Worm (Caenorhabditis elegans) whole organism, L3 larva: ENCODE results near the gene F42F12.14.

ENCODE experiments used
- R02D3.7 ChIP-seq: fragments of 150-350 bp; optimal IDR thresholded peaks from 2 replicates; lab custom pipeline; 2014; ENCODE audit warnings: missing biosample characterization, missing genetic modification characterization
- ZK546.5 ChIP-seq: sonication (generic microtip); optimal IDR thresholded peaks from 2 replicates; lab custom pipeline; 2017; ENCODE audit warnings: missing biosample characterization, missing genetic modification characterization
- ama-1 ChIP-seq: fragments of 150-350 bp; optimal IDR thresholded peaks from 2 replicates; lab custom pipeline; 2018
- ceh-16 ChIP-seq: sonication (generic microtip); optimal IDR thresholded peaks from 2 replicates; lab custom pipeline; 2017; ENCODE audit warnings: missing biosample characterization, missing genetic modification characterization
- ceh-28 ChIP-seq: fragments of 150-350 bp; optimal IDR thresholded peaks from 2 replicates; lab custom pipeline; 2014; ENCODE audit warnings: missing biosample characterization, missing genetic modification reagents, missing genetic modification characterization
- ceh-82 ChIP-seq: fragments of 150-350 bp; optimal IDR thresholded peaks from 2 replicates; lab custom pipeline; 2014; ENCODE audit warnings: missing biosample characterization, missing genetic modification characterization
- ceh-9 ChIP-seq: sonication (generic microtip); optimal IDR thresholded peaks from 2 replicates; lab custom pipeline; 2018; ENCODE audit warnings: missing biosample characterization, missing genetic modification characterization
- daf-12 ChIP-seq: fragments of 150-350 bp; optimal IDR thresholded peaks from 2 replicates; lab custom pipeline; 2014; ENCODE audit warnings: missing biosample characterization, missing genetic modification reagents, missing genetic modification characterization
- egl-5 ChIP-seq: fragments of 150-350 bp; optimal IDR thresholded peaks from 2 replicates; lab custom pipeline; 2017; ENCODE audit warnings: missing biosample characterization, missing genetic modification reagents, missing genetic modification characterization, inconsistent platforms
- elt-1 ChIP-seq: fragments of 150-350 bp; optimal IDR thresholded peaks from 2 replicates; lab custom pipeline; 2014; ENCODE audit warnings: missing biosample characterization, missing genetic modification characterization
- elt-2 ChIP-seq: sonication (generic microtip); optimal IDR thresholded peaks from 2 replicates; lab custom pipeline; 2016; ENCODE audit warnings: missing genetic modification reagents, mild to moderate bottlenecking, missing genetic modification characterization, missing compliant biosample characterization
- elt-3 ChIP-seq, 3 experiments: fragments of 150-350 bp in 1 of 3; sonication (generic microtip) in 2 of 3; optimal IDR thresholded peaks; 2 replicates in 2 of 3; 4 replicates in 1 of 3; lab custom pipeline; 2014 to 2017; ENCODE audit warnings: missing biosample characterization in 3 of 3, missing genetic modification characterization in 3 of 3
- eor-1 ChIP-seq, 2 experiments: fragments of 150-350 bp; optimal IDR thresholded peaks; 2 replicates each; lab custom pipeline; 2014 to 2018; ENCODE audit warnings: missing biosample characterization in 2 of 2, missing genetic modification characterization in 2 of 2
- fkh-2 ChIP-seq: fragments of 150-350 bp; optimal IDR thresholded peaks from 2 replicates; lab custom pipeline; 2014; ENCODE audit warnings: missing biosample characterization, missing genetic modification reagents, missing genetic modification characterization
- fos-1 ChIP-seq: fragments of 150-350 bp; optimal IDR thresholded peaks from 2 replicates; lab custom pipeline; 2014; ENCODE audit warnings: missing biosample characterization, missing genetic modification characterization
- hmg-11 ChIP-seq: sonication (generic microtip); optimal IDR thresholded peaks from 2 replicates; lab custom pipeline; 2016; ENCODE audit warnings: missing genetic modification characterization, missing compliant biosample characterization
- jun-1 ChIP-seq: fragments of 150-350 bp; optimal IDR thresholded peaks from 2 replicates; lab custom pipeline; 2014; ENCODE audit warnings: missing biosample characterization, missing genetic modification reagents, missing genetic modification characterization
- lin-15B ChIP-seq: fragments of 150-350 bp; optimal IDR thresholded peaks from 2 replicates; lab custom pipeline; 2014; ENCODE audit warnings: missing biosample characterization, missing genetic modification characterization
- lin-39 ChIP-seq: fragments of 150-350 bp; optimal IDR thresholded peaks from 2 replicates; lab custom pipeline; 2018; ENCODE audit warnings: missing biosample characterization, missing genetic modification reagents, missing genetic modification characterization
- lsy-12 ChIP-seq: sonication (generic microtip); optimal IDR thresholded peaks from 2 replicates; lab custom pipeline; 2016; ENCODE audit warnings: mild to moderate bottlenecking, missing genetic modification characterization, missing compliant biosample characterization
- mml-1 ChIP-seq: fragments of 150-350 bp; sonication (generic microtip); optimal IDR thresholded peaks from 3 replicates; lab custom pipeline; 2014; ENCODE audit warnings: missing biosample characterization, missing genetic modification characterization
- nfya-1 ChIP-seq: sonication (generic microtip); optimal IDR thresholded peaks from 2 replicates; lab custom pipeline; 2017; ENCODE audit warnings: missing genetic modification characterization, mild to moderate bottlenecking, missing compliant biosample characterization, antibody characterized with exemption, moderate library complexity; ENCODE audit not compliant: insufficient read depth
- nhr-12 ChIP-seq: fragments of 150-350 bp; optimal IDR thresholded peaks from 2 replicates; lab custom pipeline; 2014; ENCODE audit warnings: missing biosample characterization, missing genetic modification characterization
- nhr-25 ChIP-seq: sonication (generic microtip); optimal IDR thresholded peaks from 2 replicates; lab custom pipeline; 2017; ENCODE audit warnings: missing biosample characterization, missing genetic modification characterization
- nhr-28 ChIP-seq: fragments of 150-350 bp; optimal IDR thresholded peaks from 2 replicates; lab custom pipeline; 2014; ENCODE audit warnings: missing biosample characterization, missing genetic modification characterization
- nhr-43 ChIP-seq: sonication (generic microtip); optimal IDR thresholded peaks from 2 replicates; lab custom pipeline; 2016; ENCODE audit warnings: mild to moderate bottlenecking, missing genetic modification characterization, missing compliant biosample characterization; ENCODE audit not compliant: poor library complexity, severe bottlenecking
- nhr-67 ChIP-seq: fragments of 150-350 bp; optimal IDR thresholded peaks from 2 replicates; lab custom pipeline; 2014; ENCODE audit warnings: missing biosample characterization, missing genetic modification characterization
- nhr-76 ChIP-seq: fragments of 150-350 bp; sonication (generic microtip); optimal IDR thresholded peaks from 5 replicates; lab custom pipeline; 2014; ENCODE audit warnings: missing biosample characterization, missing genetic modification characterization
- nhr-77 ChIP-seq: fragments of 150-350 bp; optimal IDR thresholded peaks from 2 replicates; lab custom pipeline; 2014; ENCODE audit warnings: missing biosample characterization, missing genetic modification characterization
- pha-4 ChIP-seq: fragments of 150-350 bp; optimal IDR thresholded peaks from 2 replicates; lab custom pipeline; 2014; ENCODE audit warnings: missing biosample characterization, missing genetic modification reagents, missing genetic modification characterization
- sea-2 ChIP-seq: fragments of 150-350 bp; sonication (generic microtip); optimal IDR thresholded peaks from 4 replicates; lab custom pipeline; 2014; ENCODE audit warnings: missing biosample characterization, missing genetic modification reagents, missing genetic modification characterization
- snpc-4 ChIP-seq: fragments of 150-350 bp; optimal IDR thresholded peaks from 2 replicates; lab custom pipeline; 2014; ENCODE audit warnings: missing biosample characterization, missing genetic modification characterization
- tbx-2 ChIP-seq: sonication (generic microtip); optimal IDR thresholded peaks from 2 replicates; lab custom pipeline; 2016; ENCODE audit warnings: mild to moderate bottlenecking, missing genetic modification characterization, missing compliant biosample characterization
- unc-39 ChIP-seq: sonication (generic microtip); optimal IDR thresholded peaks from 4 replicates; lab custom pipeline; 2017; ENCODE audit warnings: missing biosample characterization, missing genetic modification characterization
- unc-62 ChIP-seq: fragments of 150-350 bp; sonication (generic microtip); optimal IDR thresholded peaks from 4 replicates; lab custom pipeline; 2014; ENCODE audit warnings: missing biosample characterization, missing genetic modification reagents, missing genetic modification characterization
- zag-1 ChIP-seq: fragments of 150-350 bp; optimal IDR thresholded peaks from 2 replicates; lab custom pipeline; 2014; ENCODE audit warnings: missing biosample characterization, missing genetic modification characterization
- ztf-11 ChIP-seq: fragments of 150-350 bp; optimal IDR thresholded peaks from 2 replicates; lab custom pipeline; 2014; ENCODE audit warnings: missing biosample characterization, missing genetic modification characterization
- ztf-4 ChIP-seq: fragments of 150-350 bp; optimal IDR thresholded peaks from 2 replicates; lab custom pipeline; 2014; ENCODE audit warnings: missing biosample characterization, missing genetic modification characterization

The F42F12.14 gene

DNA sequence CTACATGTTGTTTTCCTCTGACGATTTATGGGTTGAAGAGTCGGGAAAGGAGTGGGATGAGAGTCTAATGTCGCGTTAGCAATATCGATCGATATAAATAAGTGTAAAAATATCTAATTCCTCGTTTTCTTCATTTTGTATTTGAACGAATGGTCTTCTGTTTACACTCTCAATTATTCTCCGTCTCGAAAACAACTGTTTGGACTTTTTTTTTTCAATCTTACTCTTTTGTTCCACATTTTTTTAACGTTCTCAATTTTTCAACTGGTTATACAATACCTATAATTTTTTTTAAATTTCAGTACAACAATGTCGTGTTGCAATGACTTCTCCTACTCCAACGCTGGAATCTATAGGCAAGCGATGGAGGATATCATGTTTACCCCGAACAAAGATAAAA is 27.1 kb upstream of the F42F12.14 start, which contains the start of gene F17A2.13:
Gene F17A2.13 (plus strand): TSS at position 301 of the 400 bp plus-strand sequence.
- TF ChIP-seq nhr-12 (tag; lab: Kevin White, UChicago) (no peak), ZK546.5 (tag; lab: Kevin White, UChicago) (no peak), R02D3.7 (no peak), ceh-82 (tag; lab: Kevin White, UChicago) (no peak), ceh-9 (tag; lab: Kevin White, UChicago) (no peak), nhr-28 (tag; lab: Kevin White, UChicago) (no peak), jun-1 (no peak), daf-12 (tag; lab: Kevin White, UChicago) (no peak), sea-2 (GFP tag; lab: Kevin White, UChicago) (no peak), zag-1 (tag; lab: Kevin White, UChicago) (no peak), tbx-2 (tag; lab: Kevin White, UChicago) (no peak), mml-1 (tag; lab: Kevin White, UChicago) (no peak), unc-39 (tag; lab: Kevin White, UChicago) (no peak)
- TF ChIP-seq, all 47 proteins: peak for 0

DNA sequence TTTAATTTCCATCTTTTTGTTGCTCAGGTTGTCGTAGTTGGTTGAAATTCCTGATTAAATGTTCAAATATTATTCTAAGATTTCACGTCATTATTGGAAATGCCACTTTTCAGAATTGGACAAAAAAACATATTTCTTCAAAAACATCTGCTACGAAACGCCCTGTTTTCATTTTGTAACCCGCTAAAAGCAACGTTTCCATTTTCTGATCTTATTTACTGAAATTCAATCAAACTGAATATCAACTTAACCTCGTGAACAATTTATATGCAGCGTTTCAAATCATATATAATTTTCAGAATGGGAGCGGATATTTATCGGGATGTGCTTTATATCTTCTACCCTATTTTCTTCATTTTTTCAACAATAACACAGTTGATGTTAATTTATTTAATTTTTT is 25.0 kb upstream of the F42F12.14 start, which contains the start of gene srd-40:
Gene srd-40 (plus strand): TSS at position 301 of the 400 bp plus-strand sequence.
- TF ChIP-seq unc-62 (no peak), pha-4 (tag; lab: Kevin White, UChicago) (no peak), ZK546.5 (tag; lab: Kevin White, UChicago) (no peak), ztf-11 (no peak), lin-15B (tag; lab: Kevin White, UChicago) (no peak)

DNA sequence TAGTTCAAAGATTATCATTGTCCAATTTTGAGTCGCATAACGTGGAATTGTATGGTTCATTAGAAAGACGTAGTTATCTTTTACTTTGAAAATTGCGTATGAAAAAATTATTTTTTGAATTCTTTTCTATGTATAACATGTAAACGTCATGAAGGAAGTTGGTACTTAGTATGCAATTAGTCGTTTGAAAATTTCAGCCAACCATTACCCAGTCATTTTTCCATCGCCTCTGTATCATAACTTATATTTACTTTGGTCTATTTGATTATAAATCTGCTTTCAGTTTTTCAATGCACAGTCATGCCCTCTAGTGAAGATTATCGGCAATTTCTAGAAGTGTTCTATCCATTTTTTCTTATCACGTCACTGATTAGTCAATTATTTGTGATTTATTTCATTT is 22.0 kb upstream of the F42F12.14 start, which contains the start of gene srd-41:
Gene srd-41 (plus strand): TSS at position 301 of the 400 bp plus-strand sequence.
- no peak for TF ChIP-seq fos-1 (tag; lab: Kevin White, UChicago)
- TF ChIP-seq egl-5: no peak
- no peak for TF ChIP-seq tbx-2 (tag; lab: Kevin White, UChicago)
- TF ChIP-seq zag-1 (tag; lab: Kevin White, UChicago): no peak
- TF ChIP-seq nhr-25 (tag; lab: Kevin White, UChicago): no peak
- no peak for TF ChIP-seq lin-39 (tag; lab: Kevin White, UChicago)

DNA sequence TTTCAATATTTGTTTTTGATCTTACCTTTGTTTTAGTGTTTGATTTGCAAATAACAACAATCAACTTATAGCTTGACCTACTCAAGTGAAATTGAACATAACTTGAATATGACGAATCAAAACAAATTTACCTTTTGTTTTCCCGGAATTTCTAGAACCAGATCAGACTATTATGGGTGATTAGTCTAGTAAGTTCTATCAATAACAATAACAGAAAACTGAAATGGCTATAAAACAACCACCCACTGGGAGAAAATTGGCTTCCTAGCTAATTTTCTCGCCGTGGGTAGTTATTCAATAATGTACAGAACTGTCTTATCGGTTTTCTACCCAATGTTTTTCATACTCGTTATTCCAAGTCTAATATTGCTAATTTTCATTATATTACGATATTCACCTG is 19.8 kb upstream of the F42F12.14 start, which contains the start of gene srd-45:
Gene srd-45 (plus strand): TSS at position 301 of the 400 bp plus-strand sequence.
- TF ChIP-seq nhr-28 (tag; lab: Kevin White, UChicago): no peak
- TF ChIP-seq snpc-4 (tag; lab: Kevin White, UChicago): no peak
- no peak for TF ChIP-seq sea-2 (GFP tag; lab: Kevin White, UChicago)
- no peak for TF ChIP-seq egl-5
- no peak for TF ChIP-seq nhr-76 (tag; lab: Kevin White, UChicago)
- no peak for TF ChIP-seq nhr-77
- no peak for TF ChIP-seq elt-3 (tag; optimal IDR thresholded peaks at IDR 0.05; lab: Kevin White, UChicago)
- no peak for TF ChIP-seq ceh-28 (tag; lab: Kevin White, UChicago)
- TF ChIP-seq ztf-4 (tag; lab: Kevin White, UChicago): no peak
- no peak for TF ChIP-seq ama-1 (lab: Kevin White, UChicago)
- no peak for TF ChIP-seq nhr-43 (tag; lab: Kevin White, UChicago)
- no peak for TF ChIP-seq unc-39 (tag; lab: Kevin White, UChicago)
- TF ChIP-seq R02D3.7: no peak
- no peak for TF ChIP-seq elt-2 (tag; lab: Kevin White, UChicago)
- no peak for TF ChIP-seq nfya-1 (tag; lab: Kevin White, UChicago)
- TF ChIP-seq tbx-2 (tag; lab: Kevin White, UChicago): no peak
- TF ChIP-seq nhr-67 (tag; lab: Kevin White, UChicago): no peak
- no peak for TF ChIP-seq ceh-16

DNA sequence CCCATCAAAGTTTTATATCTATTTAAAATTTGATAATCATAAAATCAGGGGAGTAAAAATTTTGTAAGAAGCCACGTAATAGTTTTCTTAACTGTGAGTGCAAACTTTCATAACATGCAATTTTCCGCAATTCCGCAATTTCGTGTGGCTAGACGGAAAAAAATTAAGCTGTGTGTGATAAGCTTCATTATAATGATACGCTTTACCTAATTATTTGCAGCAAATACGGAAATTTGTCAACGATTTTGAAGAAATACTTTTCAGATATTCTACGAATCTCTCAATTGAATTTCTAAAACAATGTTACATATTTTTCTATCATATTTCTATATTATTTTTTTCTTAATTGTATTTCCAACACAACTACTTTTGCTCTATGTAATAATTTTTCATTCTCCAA is 16.6 kb upstream of the F42F12.14 start, which contains the start of gene srd-46:
Gene srd-46 (plus strand): TSS at position 301 of the 400 bp plus-strand sequence.
- no peak for TF ChIP-seq elt-2 (tag; lab: Kevin White, UChicago)
- no peak for TF ChIP-seq sea-2 (GFP tag; lab: Kevin White, UChicago)
- no peak for TF ChIP-seq nhr-67 (tag; lab: Kevin White, UChicago)
- no peak for TF ChIP-seq eor-1 (tag; optimal IDR thresholded peaks at IDR 0.05; lab: Kevin White, UChicago)
- TF ChIP-seq lsy-12 (tag; lab: Kevin White, UChicago): no peak
- no peak for TF ChIP-seq fkh-2 (tag; lab: Kevin White, UChicago)
- no peak for TF ChIP-seq daf-12 (tag; lab: Kevin White, UChicago)
- TF ChIP-seq ceh-9 (tag; lab: Kevin White, UChicago): no peak
- TF ChIP-seq elt-1 (tag; lab: Kevin White, UChicago): no peak
- no peak for TF ChIP-seq R02D3.7
- no peak for TF ChIP-seq egl-5
- TF ChIP-seq lin-15B (tag; lab: Kevin White, UChicago): no peak
- no peak for TF ChIP-seq nhr-76 (tag; lab: Kevin White, UChicago)
- TF ChIP-seq hmg-11 (tag; lab: Kevin White, UChicago): no peak
- TF ChIP-seq ztf-11: no peak
- no peak for TF ChIP-seq unc-39 (tag; lab: Kevin White, UChicago)
